Fruit fly (Drosophila melanogaster) whole organism, embryonic: Measurements from ENCODE around the gene CG15530.

Source experiments
- Atf3 ChIP-seq: fragments of 200-800 bp; sonication (Bioruptor generic); optimal IDR thresholded peaks from 3 replicates; lab custom pipeline; 2016; ENCODE audit warnings: missing biosample characterization, missing genetic modification characterization
- CG10543 ChIP-seq: fragments of 200-800 bp; sonication (Bioruptor generic); optimal IDR thresholded peaks from 3 replicates; lab custom pipeline; 2017; ENCODE audit warnings: missing biosample characterization, mild to moderate bottlenecking, missing genetic modification characterization, moderate library complexity
- CG12071 ChIP-seq: fragments of 200-800 bp; sonication (Bioruptor generic); optimal IDR thresholded peaks from 3 replicates; lab custom pipeline; 2018; ENCODE audit warnings: missing biosample characterization, mild to moderate bottlenecking, missing genetic modification characterization
- CG13287 ChIP-seq: fragments of 200-800 bp; sonication (Bioruptor generic); IDR thresholded peaks from 2 replicates; pipeline ENCODE4 v1.3.6; 2022; ENCODE audit warnings: missing biosample characterization, missing genetic modification characterization; ENCODE audit not compliant: partially characterized antibody
- CG14667 ChIP-seq: fragments of 200-800 bp; sonication (Bioruptor generic); IDR thresholded peaks from 2 replicates; pipeline ENCODE4 v1.3.6; 2022; ENCODE audit warnings: missing biosample characterization, missing genetic modification characterization
- CG15011 ChIP-seq: fragments of 200-800 bp; sonication (Bioruptor generic); optimal IDR thresholded peaks from 3 replicates; lab custom pipeline; 2018; ENCODE audit warnings: missing biosample characterization, mild to moderate bottlenecking, missing genetic modification characterization
- CG15073 ChIP-seq: fragments of 200-800 bp; sonication (Bioruptor generic); optimal IDR thresholded peaks from 2 replicates; lab custom pipeline; 2016; ENCODE audit warnings: missing biosample characterization, missing genetic modification characterization
- CG17359 ChIP-seq: fragments of 200-800 bp; sonication (Bioruptor generic); optimal IDR thresholded peaks from 3 replicates; lab custom pipeline; 2018; ENCODE audit warnings: missing biosample characterization, mild to moderate bottlenecking, missing genetic modification characterization, moderate library complexity
- CG2889 ChIP-seq: fragments of 200-800 bp; sonication (Bioruptor generic); IDR thresholded peaks from 3 replicates; pipeline ENCODE4 v1.3.6; 2022; ENCODE audit warnings: missing biosample characterization, missing genetic modification characterization
- CG34422 ChIP-seq: fragments of 200-800 bp; sonication (Bioruptor generic); IDR thresholded peaks from 3 replicates; pipeline ENCODE4 v1.3.6; 2022; ENCODE audit warnings: missing biosample characterization, missing genetic modification characterization
- CG3995 ChIP-seq: fragments of 200-800 bp; sonication (Bioruptor generic); optimal IDR thresholded peaks from 3 replicates; lab custom pipeline; 2016; ENCODE audit warnings: missing biosample characterization, missing genetic modification characterization
- CG42726 ChIP-seq: fragments of 200-800 bp; sonication (Bioruptor generic); IDR thresholded peaks from 2 replicates; pipeline ENCODE4 v1.3.6; 2022; ENCODE audit warnings: missing biosample characterization, missing genetic modification characterization; ENCODE audit not compliant: partially characterized antibody
- CG4404 ChIP-seq: fragments of 200-800 bp; sonication (Bioruptor generic); IDR thresholded peaks from 2 replicates; pipeline ENCODE4 v1.3.6; 2022; ENCODE audit warnings: missing biosample characterization, missing genetic modification characterization
- CG4730 ChIP-seq: fragments of 200-800 bp; sonication (Bioruptor generic); IDR thresholded peaks from 2 replicates; pipeline ENCODE4 v1.3.6; 2022; ENCODE audit warnings: missing biosample characterization, missing genetic modification characterization
- CG6254 ChIP-seq: fragments of 200-800 bp; sonication (Bioruptor generic); optimal IDR thresholded peaks from 3 replicates; lab custom pipeline; 2017; ENCODE audit warnings: mild to moderate bottlenecking, missing biosample characterization, missing genetic modification reagents, missing genetic modification characterization
- CG6272 ChIP-seq: fragments of 200-800 bp; sonication (Bioruptor generic); IDR thresholded peaks from 2 replicates; pipeline ENCODE4 v1.3.6; 2022; ENCODE audit warnings: missing biosample characterization, missing genetic modification characterization
- CG7372 ChIP-seq: fragments of 200-800 bp; sonication (Bioruptor generic); IDR thresholded peaks from 2 replicates; pipeline ENCODE4 v1.3.6; 2022; ENCODE audit warnings: missing biosample characterization, missing genetic modification characterization
- CG7786 ChIP-seq: fragments of 200-800 bp; sonication (Bioruptor generic); optimal IDR thresholded peaks from 2 replicates; lab custom pipeline; 2016; ENCODE audit warnings: missing biosample characterization, missing genetic modification characterization
- CG9876 ChIP-seq: fragments of 200-800 bp; sonication (Bioruptor generic); optimal IDR thresholded peaks from 2 replicates; lab custom pipeline; 2016; ENCODE audit warnings: missing biosample characterization, missing genetic modification characterization
- Camta ChIP-seq: fragments of 200-800 bp; sonication (Bioruptor generic); optimal IDR thresholded peaks from 2 replicates; lab custom pipeline; 2016; ENCODE audit warnings: missing biosample characterization, missing genetic modification characterization
- Dek ChIP-seq: fragments of 200-800 bp; sonication (Bioruptor generic); optimal IDR thresholded peaks from 3 replicates; lab custom pipeline; 2019; ENCODE audit warnings: missing biosample characterization, mild to moderate bottlenecking, missing genetic modification characterization, moderate library complexity
- Dip3 ChIP-seq: fragments of 200-800 bp; sonication (Bioruptor generic); optimal IDR thresholded peaks from 3 replicates; lab custom pipeline; 2016; ENCODE audit warnings: missing biosample characterization, missing genetic modification characterization
- Dll ChIP-seq: fragments of 200-800 bp; sonication (Bioruptor generic); IDR thresholded peaks from 4 replicates; pipeline ENCODE4 v1.3.6; 2022; ENCODE audit warnings: missing biosample characterization, missing genetic modification characterization; ENCODE audit not compliant: partially characterized antibody
- E2f2 ChIP-seq: fragments of 200-800 bp; sonication (Bioruptor generic); IDR thresholded peaks from 2 replicates; pipeline ENCODE4 v1.3.6; 2022; ENCODE audit warnings: missing biosample characterization, missing genetic modification characterization
- Gsc ChIP-seq: fragments of 200-800 bp; sonication (Bioruptor generic); IDR thresholded peaks from 2 replicates; pipeline ENCODE4 v1.3.6; 2022; ENCODE audit warnings: missing biosample characterization, missing genetic modification characterization
- HHEX ChIP-seq: fragments of 200-800 bp; sonication (Bioruptor generic); optimal IDR thresholded peaks from 3 replicates; lab custom pipeline; 2017; ENCODE audit warnings: missing biosample characterization, mild to moderate bottlenecking, missing genetic modification characterization, missing genetic modification reagents
- Hmx ChIP-seq: fragments of 200-800 bp; sonication (Bioruptor generic); optimal IDR thresholded peaks from 2 replicates; lab custom pipeline; 2016; ENCODE audit warnings: missing biosample characterization, missing genetic modification characterization
- MTF-1 ChIP-seq: fragments of 200-800 bp; sonication (Bioruptor generic); optimal IDR thresholded peaks from 2 replicates; lab custom pipeline; 2018; ENCODE audit warnings: missing biosample characterization, mild to moderate bottlenecking, missing genetic modification characterization, borderline replicate concordance
- Med ChIP-seq: fragments of 200-800 bp; sonication (Bioruptor generic); peaks from one replicate; lab custom pipeline; 2016; ENCODE audit warnings: missing biosample characterization, missing genetic modification characterization, mild to moderate bottlenecking, inconsistent platforms, moderate library complexity
- Mes4 ChIP-seq: fragments of 200-800 bp; sonication (Bioruptor generic); optimal IDR thresholded peaks from 2 replicates; lab custom pipeline; 2016; ENCODE audit warnings: missing biosample characterization, missing genetic modification characterization
- Neu2 ChIP-seq: fragments of 200-800 bp; sonication (Bioruptor generic); optimal IDR thresholded peaks from 3 replicates; lab custom pipeline; 2016; ENCODE audit warnings: missing biosample characterization, missing genetic modification characterization, borderline replicate concordance
- Tbp ChIP-seq: fragments of >200 bp; optimal IDR thresholded peaks from 2 replicates; lab custom pipeline; 2018; ENCODE audit warnings: missing biosample characterization, missing genetic modification characterization
- YL-1 ChIP-seq: fragments of 200-800 bp; sonication (Bioruptor generic); optimal IDR thresholded peaks from 3 replicates; lab custom pipeline; 2017; ENCODE audit warnings: missing biosample characterization, mild to moderate bottlenecking, missing genetic modification characterization
- ac ChIP-seq: fragments of 200-800 bp; sonication (Bioruptor generic); optimal IDR thresholded peaks from 3 replicates; lab custom pipeline; 2017; ENCODE audit warnings: missing biosample characterization, mild to moderate bottlenecking, missing genetic modification characterization
- amos ChIP-seq: fragments of 200-800 bp; sonication (Bioruptor generic); IDR thresholded peaks from 2 replicates; pipeline ENCODE4 v1.3.6; 2022; ENCODE audit warnings: missing biosample characterization, missing genetic modification characterization; ENCODE audit not compliant: partially characterized antibody
- crol ChIP-seq: fragments of 200-800 bp; sonication (Bioruptor generic); IDR thresholded peaks from 2 replicates; pipeline ENCODE4 v1.3.6; 2022; ENCODE audit warnings: missing biosample characterization, missing genetic modification characterization
- ems ChIP-seq: fragments of 200-800 bp; sonication (Bioruptor generic); optimal IDR thresholded peaks from 3 replicates; lab custom pipeline; 2016; ENCODE audit warnings: missing biosample characterization, missing genetic modification characterization
- gcm2 ChIP-seq: fragments of 200-800 bp; sonication (Bioruptor generic); optimal IDR thresholded peaks from 2 replicates; lab custom pipeline; 2016; ENCODE audit warnings: missing biosample characterization, missing genetic modification characterization
- gt ChIP-seq: fragments of 200-800 bp; sonication (Bioruptor generic); IDR thresholded peaks from 2 replicates; pipeline ENCODE4 v1.3.6; 2022; ENCODE audit warnings: missing biosample characterization, missing genetic modification characterization
- h ChIP-seq: fragments of >200 bp; optimal IDR thresholded peaks from 2 replicates; lab custom pipeline; 2017
- nerfin-2 ChIP-seq: fragments of 200-800 bp; sonication (Bioruptor generic); IDR thresholded peaks from 2 replicates; pipeline ENCODE4 v1.3.6; 2022; ENCODE audit warnings: missing biosample characterization, missing genetic modification characterization; ENCODE audit not compliant: partially characterized antibody
- pb ChIP-seq: fragments of 200-800 bp; sonication (Bioruptor generic); optimal IDR thresholded peaks from 3 replicates; lab custom pipeline; 2016; ENCODE audit warnings: missing biosample characterization, missing genetic modification characterization
- pum ChIP-seq: fragments of 200-800 bp; sonication (Bioruptor generic); optimal IDR thresholded peaks from 2 replicates; lab custom pipeline; 2016; ENCODE audit warnings: missing biosample characterization, missing genetic modification characterization
- repo ChIP-seq: fragments of 200-800 bp; sonication (Bioruptor generic); optimal IDR thresholded peaks from 2 replicates; lab custom pipeline; 2016; ENCODE audit warnings: missing biosample characterization, missing genetic modification characterization
- sd ChIP-seq: fragments of 200-800 bp; sonication (Bioruptor generic); optimal IDR thresholded peaks from 3 replicates; lab custom pipeline; 2018; ENCODE audit warnings: missing biosample characterization, mild to moderate bottlenecking, missing genetic modification characterization, moderate library complexity
- shn ChIP-seq: fragments of 200-800 bp; sonication (Bioruptor generic); optimal IDR thresholded peaks from 3 replicates; lab custom pipeline; 2016; ENCODE audit warnings: missing biosample characterization, missing genetic modification characterization
- tll ChIP-seq, 2 experiments: fragments of 200-800 bp in 1 of 2; fragments of >200 bp in 1 of 2; sonication (Bioruptor generic) in 1 of 2; optimal IDR thresholded peaks; 2 replicates each; lab custom pipeline; 2017 to 2019; ENCODE audit warnings: missing biosample characterization in 2 of 2, missing genetic modification characterization in 2 of 2, mild to moderate bottlenecking in 1 of 2, moderate library complexity in 1 of 2
- wdn ChIP-seq: fragments of 200-800 bp; sonication (Bioruptor generic); IDR thresholded peaks from 2 replicates; pipeline ENCODE4 v1.3.6; 2022; ENCODE audit warnings: missing biosample characterization, missing genetic modification characterization
- wek ChIP-seq: fragments of 200-800 bp; sonication (Bioruptor generic); optimal IDR thresholded peaks from 3 replicates; lab custom pipeline; 2018; ENCODE audit warnings: missing biosample characterization, mild to moderate bottlenecking, missing genetic modification characterization, moderate library complexity

The CG15530 gene

dm6 chr3R:30208766-30209484, 31.2 kb downstream of the CG15530 start, which contains the start of gene RpS7 (continued):
- TF ChIP-seq CG13287 (peak; percentile 97), Neu2 (GFP tag; lab: Kevin White, UChicago) (no peak), Dll (peak; percentile 99), Mes4 (peak; percentile 82), wdn (GFP tag; lab: Robert Waterston, UW) (peak; percentile 47; the same call in 1 of the 2 replicates), YL-1 (GFP tag; lab: Kevin White, UChicago) (peak; percentile 83), CG14667 (GFP tag; lab: Robert Waterston, UW) (no peak), ems (no peak), wek (peak; percentile 88), ac (GFP tag; lab: Kevin White, UChicago) (peak; percentile 48), CG7372 (GFP tag; lab: Robert Waterston, UW) (peak; percentile 77), sd (tag; lab: Kevin White, UChicago) (no peak), CG9876 (peak; percentile 38), CG15011 (GFP tag; lab: Kevin White, UChicago) (peak; percentile 35), repo (GFP tag; lab: Kevin White, UChicago) (peak; percentile 6), Hmx (no peak), CG2889 (GFP tag; lab: Robert Waterston, UW) (no peak), CG42726 (GFP tag; lab: Robert Waterston, UW) (peak; percentile 91), h (lab: Kevin White, UChicago) (no peak), Dek (tag; lab: Kevin White, UChicago) (peak; percentile 17), Tbp (GFP tag; lab: Kevin White, UChicago) (no peak), CG12071 (GFP tag; lab: Kevin White, UChicago) (peak; percentile 85), pum (no peak), CG15073 (GFP tag; lab: Kevin White, UChicago) (no peak), MTF-1 (GFP tag; lab: Kevin White, UChicago) (peak; percentile 90), HHEX (GFP tag; lab: Kevin White, UChicago) (peak; percentile 87), gcm2 (GFP tag; lab: Kevin White, UChicago) (peak; percentile 28), E2f2 (GFP tag; lab: Robert Waterston, UW) (peak; percentile 44; the same call in 1 of the 2 replicates), CG6272 (peak; percentile 76), Dip3 (GFP tag; lab: Kevin White, UChicago) (peak; percentile 45), nerfin-2 (GFP tag; lab: Robert Waterston, UW) (peak; percentile 95), CG17359 (tag; lab: Kevin White, UChicago) (peak; percentile 67), crol (0 out of 2 replicates have a peak, but pooled peaks have one; percentile 24), shn (GFP tag; lab: Kevin White, UChicago) (peak; percentile 16), Gsc (GFP tag; lab: Robert Waterston, UW) (no peak), CG7786 (GFP tag; lab: Kevin White, UChicago) (no peak), Med (GFP tag; lab: Kevin White, UChicago) (peak; percentile 96), CG3995 (peak; percentile 36), CG34422 (GFP tag; lab: Robert Waterston, UW) (peak; percentile 68; the same call in 2 of the 3 replicates), amos (GFP tag; lab: Robert Waterston, UW) (peak; percentile 96), gt (GFP tag; lab: Robert Waterston, UW) (peak; percentile 17; the same call in 1 of the 2 replicates), pb (peak; percentile 60), Camta (GFP tag; lab: Kevin White, UChicago) (peak; percentile 29), CG6254 (GFP tag; lab: Kevin White, UChicago) (peak; percentile 42), tll (GFP tag; optimal IDR thresholded peaks at IDR 0.05; lab: Kevin White, UChicago) (no peak), CG4730 (GFP tag; lab: Robert Waterston, UW) (peak; percentile 51; the same call in 1 of the 2 replicates), CG10543 (GFP tag; lab: Kevin White, UChicago) (peak; percentile 88), Atf3 (no peak), CG4404 (GFP tag; lab: Robert Waterston, UW) (peak; percentile 28; the same call in 1 of the 2 replicates)
